Worm (Caenorhabditis elegans) whole organism, L4 larva: ENCODE data around the gene ndx-3.

Source experiments
- F37D6.2 ChIP-seq: sonication (generic microtip); optimal IDR thresholded peaks from 2 replicates; lab custom pipeline; 2016; ENCODE audit warnings: mild to moderate bottlenecking, missing genetic modification characterization, missing compliant biosample characterization
- ZK337.2 ChIP-seq: fragments of 200-800 bp; sonication (Bioruptor generic); IDR thresholded peaks from 2 replicates; pipeline ENCODE4 v1.3.6; 2022; ENCODE audit warnings: missing genetic modification reagents, missing genetic modification characterization, missing compliant biosample characterization
- aly-2 ChIP-seq: sonication (generic microtip); optimal IDR thresholded peaks from 2 replicates; lab custom pipeline; 2018; ENCODE audit warnings: missing biosample characterization, missing genetic modification characterization
- ces-1 ChIP-seq: fragments of 150-350 bp; sonication (generic microtip); optimal IDR thresholded peaks from 4 replicates; lab custom pipeline; 2014; ENCODE audit warnings: missing biosample characterization, missing genetic modification reagents, missing genetic modification characterization
- daf-8 ChIP-seq: fragments of 200-800 bp; sonication (Bioruptor generic); IDR thresholded peaks from 2 replicates; pipeline ENCODE4 v1.3.6; 2022; ENCODE audit warnings: missing genetic modification characterization, missing compliant biosample characterization
- fos-1 ChIP-seq: fragments of 150-350 bp; optimal IDR thresholded peaks from 2 replicates; lab custom pipeline; 2014; ENCODE audit warnings: missing biosample characterization, missing genetic modification characterization
- lin-39 ChIP-seq: fragments of 150-350 bp; optimal IDR thresholded peaks from 2 replicates; lab custom pipeline; 2014; ENCODE audit warnings: missing biosample characterization, missing genetic modification reagents, missing genetic modification characterization
- nhr-42 ChIP-seq: fragments of 200-800 bp; sonication (Bioruptor generic); IDR thresholded peaks from 2 replicates; pipeline ENCODE4 v1.3.6; 2022; ENCODE audit warnings: missing genetic modification characterization, missing compliant biosample characterization
- skn-1 ChIP-seq: fragments of 150-350 bp; optimal IDR thresholded peaks from 2 replicates; lab custom pipeline; 2014; ENCODE audit warnings: missing biosample characterization, missing genetic modification characterization
- ztf-7 ChIP-seq: fragments of 150-350 bp; optimal IDR thresholded peaks from 2 replicates; lab custom pipeline; 2014; ENCODE audit warnings: missing biosample characterization, missing genetic modification characterization

ce11 chrII:4920608-4921007 is 32.8 kb upstream of the ndx-3 start:
- TF ChIP-seq nhr-42 (GFP tag; lab: Robert Waterston, UW) (no peak), skn-1 (tag; lab: Kevin White, UChicago) (no peak), lin-39 (tag; lab: Kevin White, UChicago) (no peak), aly-2 (tag; lab: Kevin White, UChicago) (no peak), ces-1 (GFP tag; lab: Kevin White, UChicago) (no peak), fos-1 (tag; lab: Kevin White, UChicago) (no peak), ztf-7 (no peak), F37D6.2 (tag; lab: Kevin White, UChicago) (no peak), ZK337.2 (no peak), daf-8 (GFP tag; lab: Robert Waterston, UW) (no peak)
